Fruit fly (Drosophila melanogaster) whole organism, embryonic: ENCODE data around the gene CG43448.
A peak's percentile ranks its signal among the peaks of the same experiment; 100 is the strongest.

Source experiments
- Aef1 ChIP-seq: fragments of 200-800 bp; sonication (Bioruptor generic); IDR thresholded peaks from 3 replicates; pipeline ENCODE4 v1.3.6; 2022; ENCODE audit warnings: missing biosample characterization, missing genetic modification characterization
- BEAF-32 ChIP-seq: fragments of 200-800 bp; sonication (Bioruptor generic); optimal IDR thresholded peaks from 3 replicates; lab custom pipeline; 2017; ENCODE audit warnings: missing biosample characterization, missing genetic modification characterization, mild to moderate bottlenecking, moderate library complexity, missing genetic modification reagents
- C15 ChIP-seq: fragments of 200-800 bp; sonication (Bioruptor generic); IDR thresholded peaks from 3 replicates; pipeline ENCODE4 v1.3.6; 2022; ENCODE audit warnings: missing biosample characterization, missing genetic modification characterization
- CG10209 ChIP-seq: fragments of 200-800 bp; sonication (Bioruptor generic); optimal IDR thresholded peaks from 3 replicates; lab custom pipeline; 2017; ENCODE audit warnings: missing biosample characterization, mild to moderate bottlenecking, missing genetic modification characterization, missing genetic modification reagents
- CG10274 ChIP-seq: fragments of 200-800 bp; sonication (Bioruptor generic); optimal IDR thresholded peaks from 3 replicates; lab custom pipeline; 2017; ENCODE audit warnings: missing biosample characterization, mild to moderate bottlenecking, missing genetic modification characterization
- CG10366 ChIP-seq: fragments of 200-800 bp; sonication (Bioruptor generic); IDR thresholded peaks from 2 replicates; pipeline ENCODE4 v1.3.6; 2022; ENCODE audit warnings: missing biosample characterization, missing genetic modification characterization
- CG10462 ChIP-seq: fragments of 200-800 bp; sonication (Bioruptor generic); optimal IDR thresholded peaks from 2 replicates; lab custom pipeline; 2016; ENCODE audit warnings: missing biosample characterization, missing genetic modification characterization
- CG10565 ChIP-seq: fragments of 200-800 bp; sonication (Bioruptor generic); optimal IDR thresholded peaks from 3 replicates; lab custom pipeline; 2016; ENCODE audit warnings: missing biosample characterization, mild to moderate bottlenecking, missing genetic modification characterization
- CG11560 ChIP-seq: fragments of 200-800 bp; sonication (Bioruptor generic); IDR thresholded peaks from 3 replicates; pipeline ENCODE4 v1.3.6; 2022; ENCODE audit warnings: missing biosample characterization, missing genetic modification characterization
- CG11695 ChIP-seq: fragments of 200-800 bp; sonication (Bioruptor generic); IDR thresholded peaks from 3 replicates; pipeline ENCODE4 v1.3.6; 2022; ENCODE audit warnings: missing biosample characterization, missing genetic modification characterization
- CG13624 ChIP-seq: fragments of 200-800 bp; sonication (Bioruptor generic); optimal IDR thresholded peaks from 2 replicates; lab custom pipeline; 2016; ENCODE audit warnings: missing biosample characterization, missing genetic modification characterization
- CG13894 ChIP-seq: fragments of 200-800 bp; sonication (Bioruptor generic); optimal IDR thresholded peaks from 3 replicates; lab custom pipeline; 2018; ENCODE audit warnings: missing biosample characterization, mild to moderate bottlenecking, missing genetic modification characterization, moderate library complexity
- CG1603 ChIP-seq: fragments of 200-800 bp; sonication (Bioruptor generic); optimal IDR thresholded peaks from 2 replicates; lab custom pipeline; 2019; ENCODE audit warnings: missing biosample characterization, mild to moderate bottlenecking, missing genetic modification characterization, moderate library complexity
- CG17829 ChIP-seq: fragments of 200-800 bp; optimal IDR thresholded peaks from 2 replicates; lab custom pipeline; 2019; ENCODE audit warnings: missing biosample characterization, mild to moderate bottlenecking, missing genetic modification characterization, moderate library complexity
- CG31224 ChIP-seq: fragments of 200-800 bp; sonication (Bioruptor generic); IDR thresholded peaks from 2 replicates; pipeline ENCODE4 v1.3.6; 2022; ENCODE audit warnings: missing biosample characterization, missing genetic modification characterization
- CG33557 ChIP-seq: fragments of 200-800 bp; sonication (Bioruptor generic); optimal IDR thresholded peaks from 2 replicates; lab custom pipeline; 2019; ENCODE audit warnings: missing biosample characterization, mild to moderate bottlenecking, missing genetic modification characterization, moderate library complexity
- CG34376 ChIP-seq: fragments of 200-800 bp; sonication (Bioruptor generic); optimal IDR thresholded peaks from 2 replicates; lab custom pipeline; 2018; ENCODE audit warnings: missing biosample characterization, mild to moderate bottlenecking, missing genetic modification characterization
- CG42726 ChIP-seq: fragments of 200-800 bp; sonication (Bioruptor generic); IDR thresholded peaks from 2 replicates; pipeline ENCODE4 v1.3.6; 2022; ENCODE audit warnings: missing biosample characterization, missing genetic modification characterization; ENCODE audit not compliant: partially characterized antibody
- CG7786 ChIP-seq: fragments of 200-800 bp; sonication (Bioruptor generic); optimal IDR thresholded peaks from 2 replicates; lab custom pipeline; 2016; ENCODE audit warnings: missing biosample characterization, missing genetic modification characterization
- CG8388 ChIP-seq: fragments of 200-800 bp; sonication (Bioruptor generic); optimal IDR thresholded peaks from 2 replicates; lab custom pipeline; 2019; ENCODE audit warnings: missing biosample characterization, mild to moderate bottlenecking, missing genetic modification characterization, moderate library complexity
- CG9727 ChIP-seq: fragments of 200-800 bp; sonication (Bioruptor generic); optimal IDR thresholded peaks from 3 replicates; lab custom pipeline; 2017; ENCODE audit warnings: missing biosample characterization, mild to moderate bottlenecking, missing genetic modification characterization
- CG9932 ChIP-seq: fragments of 200-800 bp; sonication (Bioruptor generic); IDR thresholded peaks from 2 replicates; pipeline ENCODE4 v1.3.6; 2022; ENCODE audit warnings: missing biosample characterization, missing genetic modification characterization
- CrebB ChIP-seq: fragments of 200-800 bp; sonication (Bioruptor generic); optimal IDR thresholded peaks from 3 replicates; lab custom pipeline; 2018; ENCODE audit warnings: missing biosample characterization, mild to moderate bottlenecking, missing genetic modification characterization
- D19A ChIP-seq: fragments of 200-800 bp; optimal IDR thresholded peaks from 3 replicates; lab custom pipeline; 2019; ENCODE audit warnings: missing biosample characterization, mild to moderate bottlenecking, missing genetic modification characterization, moderate library complexity
- Dad ChIP-seq: fragments of 200-800 bp; sonication (Bioruptor generic); optimal IDR thresholded peaks from 3 replicates; lab custom pipeline; 2016; ENCODE audit warnings: missing biosample characterization, missing genetic modification characterization
- Dfd ChIP-seq, 2 experiments: fragments of >200 bp; optimal IDR thresholded peaks; 2 replicates each; lab custom pipeline; 2017; ENCODE audit warnings: missing biosample characterization in 2 of 2, missing genetic modification characterization in 2 of 2
- Dip3 ChIP-seq: fragments of 200-800 bp; sonication (Bioruptor generic); optimal IDR thresholded peaks from 3 replicates; lab custom pipeline; 2016; ENCODE audit warnings: missing biosample characterization, missing genetic modification characterization
- Doc2 ChIP-seq: fragments of 200-800 bp; sonication (Bioruptor generic); IDR thresholded peaks from 2 replicates; pipeline ENCODE4 v1.3.6; 2022; ENCODE audit warnings: missing biosample characterization, missing genetic modification characterization
- ERR ChIP-seq: fragments of 200-800 bp; sonication (Bioruptor generic); optimal IDR thresholded peaks from 2 replicates; lab custom pipeline; 2016; ENCODE audit warnings: missing biosample characterization, missing genetic modification characterization
- Ets97D ChIP-seq: fragments of 200-800 bp; sonication (Bioruptor generic); optimal IDR thresholded peaks from 3 replicates; lab custom pipeline; 2016; ENCODE audit warnings: missing biosample characterization, missing genetic modification characterization
- H2.0 ChIP-seq: fragments of 200-800 bp; sonication (Bioruptor generic); IDR thresholded peaks from 2 replicates; pipeline ENCODE4 v1.3.6; 2022; ENCODE audit warnings: missing biosample characterization, missing genetic modification characterization
- Kr ChIP-seq: fragments of 200-800 bp; sonication (Bioruptor generic); optimal IDR thresholded peaks from 2 replicates; lab custom pipeline; 2017; ENCODE audit warnings: missing biosample characterization, mild to moderate bottlenecking, missing genetic modification characterization
- Meics ChIP-seq: fragments of 200-800 bp; sonication (Bioruptor generic); optimal IDR thresholded peaks from 2 replicates; lab custom pipeline; 2017; ENCODE audit warnings: missing biosample characterization, mild to moderate bottlenecking, missing genetic modification characterization
- Myb ChIP-seq: fragments of 200-800 bp; sonication (Bioruptor generic); optimal IDR thresholded peaks from 2 replicates; lab custom pipeline; 2016; ENCODE audit warnings: missing biosample characterization, missing genetic modification characterization
- Nf-YC ChIP-seq: fragments of 200-800 bp; optimal IDR thresholded peaks from 3 replicates; lab custom pipeline; 2019; ENCODE audit warnings: missing biosample characterization, mild to moderate bottlenecking, missing genetic modification characterization, moderate library complexity
- Oaz ChIP-seq: fragments of 200-800 bp; sonication (Bioruptor generic); IDR thresholded peaks from 2 replicates; pipeline ENCODE4 v1.3.6; 2022; ENCODE audit warnings: missing biosample characterization, missing genetic modification characterization
- Xbp1 ChIP-seq: fragments of 200-800 bp; sonication (Bioruptor generic); optimal IDR thresholded peaks from 3 replicates; lab custom pipeline; 2016; ENCODE audit warnings: missing biosample characterization, mild to moderate bottlenecking, missing genetic modification characterization
- cad ChIP-seq: fragments of >200 bp; optimal IDR thresholded peaks from 2 replicates; lab custom pipeline; 2017; ENCODE audit warnings: missing biosample characterization, missing genetic modification characterization
- ems ChIP-seq: fragments of 200-800 bp; sonication (Bioruptor generic); optimal IDR thresholded peaks from 3 replicates; lab custom pipeline; 2016; ENCODE audit warnings: missing biosample characterization, missing genetic modification characterization
- fru ChIP-seq: fragments of >200 bp; optimal IDR thresholded peaks from 2 replicates; lab custom pipeline; 2017
- fu2 ChIP-seq: fragments of 200-800 bp; sonication (Bioruptor generic); optimal IDR thresholded peaks from 2 replicates; lab custom pipeline; 2016; ENCODE audit warnings: missing biosample characterization, missing genetic modification characterization
- gce ChIP-seq: fragments of 200-800 bp; sonication (Bioruptor generic); IDR thresholded peaks from 3 replicates; pipeline ENCODE4 v1.3.6; 2022; ENCODE audit warnings: missing biosample characterization, missing genetic modification characterization
- gem ChIP-seq: fragments of 200-800 bp; sonication (Bioruptor generic); optimal IDR thresholded peaks from 2 replicates; lab custom pipeline; 2019; ENCODE audit warnings: missing biosample characterization, mild to moderate bottlenecking, missing genetic modification characterization, moderate library complexity
- klu ChIP-seq: fragments of 200-800 bp; sonication (Bioruptor generic); IDR thresholded peaks from 2 replicates; pipeline ENCODE4 v1.3.6; 2022; ENCODE audit warnings: missing biosample characterization, missing genetic modification characterization
- knrl ChIP-seq: fragments of 200-800 bp; sonication (Bioruptor generic); IDR thresholded peaks from 3 replicates; pipeline ENCODE4 v1.3.6; 2022; ENCODE audit warnings: missing biosample characterization, missing genetic modification characterization; ENCODE audit not compliant: partially characterized antibody
- nmo ChIP-seq: fragments of 200-800 bp; sonication (Bioruptor generic); optimal IDR thresholded peaks from 2 replicates; lab custom pipeline; 2018; ENCODE audit warnings: missing biosample characterization, mild to moderate bottlenecking, missing genetic modification characterization, moderate library complexity
- otp ChIP-seq: fragments of 200-800 bp; sonication (Bioruptor generic); IDR thresholded peaks from 3 replicates; pipeline ENCODE4, ENCODE4 v1.3.6; 2022; ENCODE audit warnings: missing biosample characterization, missing genetic modification characterization
- peb ChIP-seq: fragments of 200-800 bp; sonication (Bioruptor generic); IDR thresholded peaks from 2 replicates; pipeline ENCODE4 v1.3.6; 2022; ENCODE audit warnings: missing biosample characterization, missing genetic modification characterization
- seq ChIP-seq: fragments of 200-800 bp; sonication (Bioruptor generic); IDR thresholded peaks from 2 replicates; pipeline ENCODE4 v1.3.6; 2022; ENCODE audit warnings: missing biosample characterization, missing genetic modification characterization
- so ChIP-seq: fragments of 200-800 bp; sonication (Bioruptor generic); IDR thresholded peaks from 3 replicates; pipeline ENCODE4 v1.3.6; 2022; ENCODE audit warnings: missing biosample characterization, missing genetic modification characterization
- stwl ChIP-seq: fragments of 200-800 bp; sonication (Bioruptor generic); optimal IDR thresholded peaks from 3 replicates; lab custom pipeline; 2018; ENCODE audit warnings: missing biosample characterization, mild to moderate bottlenecking, missing genetic modification characterization, moderate library complexity
- trem ChIP-seq: fragments of 200-800 bp; optimal IDR thresholded peaks from 3 replicates; lab custom pipeline; 2019; ENCODE audit warnings: missing biosample characterization, mild to moderate bottlenecking, missing genetic modification characterization, moderate library complexity
- vfl ChIP-seq: fragments of 200-800 bp; sonication (Bioruptor generic); optimal IDR thresholded peaks from 2 replicates; lab custom pipeline; 2016; ENCODE audit warnings: missing biosample characterization, missing genetic modification characterization

CG43448 gene

DNA sequence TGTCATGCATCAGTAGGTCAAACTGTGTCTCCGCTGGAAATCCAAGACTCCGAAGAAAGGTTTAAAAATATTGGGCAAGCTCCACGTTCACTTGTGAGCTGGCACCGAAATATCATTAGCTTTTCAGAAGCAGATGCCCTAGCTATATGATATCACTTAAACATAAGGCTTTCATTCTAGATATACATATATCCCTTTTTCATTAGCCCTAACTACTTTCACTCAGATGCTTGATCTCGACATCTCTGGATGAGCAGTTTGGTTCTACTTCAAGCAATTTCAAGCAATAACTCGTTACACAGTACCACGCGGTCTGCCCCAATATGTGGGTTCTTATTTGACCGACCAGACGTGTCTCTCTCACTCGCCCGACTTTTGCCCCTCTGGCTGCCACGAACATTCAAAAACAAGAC lies 46.1 kb downstream of the CG43448 start (continued):
- peak; percentile 44 for TF ChIP-seq CG13624 (GFP tag; lab: Kevin White, UChicago)
- TF ChIP-seq Doc2 (GFP tag; lab: Robert Waterston, UW), result no peak
- TF ChIP-seq peb (GFP tag; lab: Robert Waterston, UW), result no peak
- TF ChIP-seq CG31224 (GFP tag; lab: Robert Waterston, UW), result 0 out of 2 replicates have a peak, but pooled peaks have one; percentile 36
- TF ChIP-seq CG11560 (tag; lab: Robert Waterston, UW), result no peak
- no peak for TF ChIP-seq Kr
- TF ChIP-seq CG42726 (GFP tag; lab: Robert Waterston, UW), result no peak
- no peak for TF ChIP-seq cad
- peak; percentile 47 for TF ChIP-seq CG9727 (GFP tag; lab: Kevin White, UChicago)
- TF ChIP-seq knrl (GFP tag; lab: Robert Waterston, UW), result no peak
- TF ChIP-seq klu (GFP tag; lab: Robert Waterston, UW), result peak; percentile 29; the same call in 1 of the 2 replicates
- TF ChIP-seq CG17829 (tag; lab: Kevin White, UChicago), result peak; percentile 32
- TF ChIP-seq stwl, result no peak
- no peak for TF ChIP-seq CrebB
- TF ChIP-seq ems (GFP tag; lab: Kevin White, UChicago), result peak; percentile 3
- TF ChIP-seq Oaz (GFP tag; lab: Robert Waterston, UW), result no peak
- TF ChIP-seq CG9932 (GFP tag; lab: Robert Waterston, UW), result 0 out of 2 replicates have a peak, but pooled peaks have one; percentile 1
- TF ChIP-seq Xbp1 (GFP tag; lab: Kevin White, UChicago), result peak; percentile 55
- no peak for TF ChIP-seq CG34376 (GFP tag; lab: Kevin White, UChicago)
- peak; percentile 8 for TF ChIP-seq CG8388 (GFP tag; lab: Kevin White, UChicago)
- TF ChIP-seq CG13894 (tag; lab: Kevin White, UChicago), result no peak
- TF ChIP-seq Aef1 (GFP tag; lab: Robert Waterston, UW), result no peak
- TF ChIP-seq H2.0 (GFP tag; lab: Robert Waterston, UW), result no peak
- peak; percentile 18 for TF ChIP-seq Myb (GFP tag; lab: Kevin White, UChicago)
- peak; percentile 12 for TF ChIP-seq CG10462 (GFP tag; lab: Kevin White, UChicago)
- TF ChIP-seq CG1603 (tag; lab: Kevin White, UChicago), result peak; percentile 34
- TF ChIP-seq ERR, result no peak
- no peak for TF ChIP-seq C15 (GFP tag; lab: Robert Waterston, UW)
- TF ChIP-seq fu2 (GFP tag; lab: Kevin White, UChicago), result peak; percentile 13
- peak; percentile 21 for TF ChIP-seq Ets97D (GFP tag; lab: Kevin White, UChicago)
- no peak for TF ChIP-seq Meics
- no peak for TF ChIP-seq BEAF-32 (GFP tag; lab: Kevin White, UChicago)
- no peak for TF ChIP-seq Dfd (GFP tag; optimal IDR thresholded peaks at IDR 0.05; lab: Kevin White, UChicago)
- no peak for TF ChIP-seq vfl (GFP tag; lab: Kevin White, UChicago)
- no peak for TF ChIP-seq gce (GFP tag; lab: Robert Waterston, UW)
- TF ChIP-seq Dip3 (GFP tag; lab: Kevin White, UChicago), result peak; percentile 20
- no peak for TF ChIP-seq CG10274 (GFP tag; lab: Kevin White, UChicago)
- no peak for TF ChIP-seq seq (GFP tag; lab: Robert Waterston, UW)
- TF ChIP-seq CG33557 (GFP tag; lab: Kevin White, UChicago), result no peak
- TF ChIP-seq CG11695 (GFP tag; lab: Robert Waterston, UW), result 0 out of 3 replicates have a peak, but pooled peaks have one; percentile 34
- peak; percentile 83 for TF ChIP-seq nmo (GFP tag; lab: Kevin White, UChicago)
- no peak for TF ChIP-seq Nf-YC (tag; lab: Kevin White, UChicago)
- TF ChIP-seq CG10565, result no peak
- TF ChIP-seq so (GFP tag; lab: Robert Waterston, UW), result no peak
- no peak for TF ChIP-seq CG10366
- no peak for TF ChIP-seq Dad (GFP tag; lab: Kevin White, UChicago)
- TF ChIP-seq gem, result peak; percentile 61
- TF ChIP-seq otp (GFP tag; lab: Robert Waterston, UW), result no peak
- TF ChIP-seq CG7786 (GFP tag; lab: Kevin White, UChicago), result peak; percentile 64
- no peak for TF ChIP-seq D19A
- TF ChIP-seq fru (lab: Kevin White, UChicago), result no peak
- no peak for TF ChIP-seq trem (tag; lab: Kevin White, UChicago)
- peak; percentile 23 for TF ChIP-seq CG10209 (GFP tag; lab: Kevin White, UChicago)
